Fruit fly (Drosophila melanogaster) ovary, adult (tissue): ENCODE results near the gene Dad1.

Source experiments
- CG17801 ChIP-seq: fragments of 200-800 bp; optimal IDR thresholded peaks from 2 replicates; lab custom pipeline; 2019; ENCODE audit warnings: missing biosample characterization, mild to moderate bottlenecking, missing genetic modification characterization, moderate library complexity; ENCODE audit not compliant: partially characterized antibody

Gene Dad1

DNA sequence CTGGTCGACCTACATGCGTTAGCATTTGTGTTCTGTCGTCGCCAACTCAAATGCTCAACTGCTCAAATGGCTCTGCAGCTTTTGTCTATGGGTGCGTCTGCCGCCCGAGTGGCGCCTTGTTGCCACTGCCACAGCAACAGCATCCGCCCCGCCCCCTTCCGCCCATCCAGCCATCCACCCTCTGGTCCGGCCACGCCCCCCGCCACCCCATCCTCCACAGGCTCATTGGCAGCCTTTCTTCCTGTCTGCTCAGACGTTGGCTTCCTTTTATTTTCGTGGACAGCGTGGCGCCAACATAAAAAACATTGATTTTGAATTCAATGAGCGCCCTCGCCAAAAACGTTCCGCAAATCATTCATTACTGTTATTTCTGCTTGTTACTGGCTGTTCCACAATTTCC, 50.3 kb downstream of the Dad1 start:
- no peak for TF ChIP-seq CG17801 (GFP tag; lab: Kevin White, UChicago)
